Worm (Caenorhabditis elegans): Measurements from ENCODE around the gene qars-1.
A peak's percentile ranks its signal among the peaks of the same experiment; 100 is the strongest.

The qars-1 gene

DNA sequence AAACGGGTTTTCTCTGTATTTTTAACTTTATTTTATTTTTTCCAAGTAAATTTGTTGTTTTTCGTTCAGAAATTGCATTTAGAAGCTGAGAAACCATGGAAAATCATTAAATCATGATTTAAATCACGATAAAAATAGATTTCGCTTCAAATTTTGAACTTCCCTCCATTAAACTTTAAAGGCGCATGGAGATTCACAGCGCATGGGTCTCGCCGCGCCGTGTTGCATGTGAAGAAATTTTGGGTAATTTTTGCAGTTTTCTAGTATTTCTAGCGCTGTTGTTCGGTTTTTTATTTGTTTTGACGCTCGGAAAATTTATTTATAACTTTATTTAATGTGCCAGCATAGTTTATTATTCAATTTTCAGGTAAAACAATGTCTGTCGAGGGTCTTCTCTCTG, 24.0 kb upstream of the qars-1 start, which contains the start of gene eef-1B.2 (continued):
- no peak for TF ChIP-seq hlh-17 (GFP tag; optimal IDR thresholded peaks at IDR 0.05; ENCODE audit: borderline replicate concordance)
- no peak for TF ChIP-seq hpl-2 (GFP tag; optimal IDR thresholded peaks at IDR 0.05)
- TF ChIP-seq xbp-1 (tag; optimal IDR thresholded peaks at IDR 0.05) = peak; percentile 72
- TF ChIP-seq sup-37 (GFP tag; optimal IDR thresholded peaks at IDR 0.05) = no peak
- TF ChIP-seq nhr-19 (GFP tag; conservative IDR thresholded peaks at IDR 0.05) = peak; percentile 54
- no peak for TF ChIP-seq mef-2 (tag; optimal IDR thresholded peaks at IDR 0.05)
- no peak for TF ChIP-seq nhr-76 (tag; optimal IDR thresholded peaks at IDR 0.05)
- TF ChIP-seq mab-9 (GFP tag; IDR thresholded peaks at IDR 0.05) = no peak
- TF ChIP-seq fkh-8 (tag; optimal IDR thresholded peaks at IDR 0.05) = peak; percentile 24
- peak; percentile 48 for TF ChIP-seq swsn-7 (tag; optimal IDR thresholded peaks at IDR 0.05)
- peak; percentile 93 to 95 (median 93) for TF ChIP-seq dpl-1 (GFP tag; optimal IDR thresholded peaks at IDR 0.05)
- TF ChIP-seq efl-3 (GFP tag; optimal IDR thresholded peaks at IDR 0.05) = no peak
- TF ChIP-seq lin-13 (GFP tag; optimal IDR thresholded peaks at IDR 0.05) = peak; percentile 47
- TF ChIP-seq jun-1 (tag; optimal IDR thresholded peaks at IDR 0.05) = peak; percentile 20
- no peak for TF ChIP-seq Y116A8C.19 (tag; optimal IDR thresholded peaks at IDR 0.05; ENCODE audit: borderline replicate concordance)
- peak; percentile 14 for TF ChIP-seq nhr-90 (tag; optimal IDR thresholded peaks at IDR 0.05; ENCODE audit: poor library complexity)

DNA sequence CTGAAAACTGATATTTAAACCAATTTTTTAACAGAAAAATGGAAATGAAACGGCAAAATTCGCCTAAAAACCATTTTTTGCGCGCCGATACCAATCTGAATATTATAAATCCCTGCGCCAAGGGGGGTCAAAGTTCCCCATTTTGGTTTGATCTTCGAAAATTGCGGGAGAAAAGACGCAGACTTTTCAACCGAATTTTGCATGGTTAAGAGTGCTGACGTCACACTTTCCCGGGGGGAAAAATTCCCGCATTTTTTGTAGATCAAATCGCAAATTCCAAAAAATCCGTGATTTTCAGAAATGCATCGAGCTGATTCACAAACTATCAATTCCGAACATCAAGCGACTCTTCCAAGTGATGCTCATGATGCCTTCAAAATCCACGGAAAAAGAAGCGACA, 16.6 kb upstream of the qars-1 start:
- no peak for TF ChIP-seq sptf-1 (tag; optimal IDR thresholded peaks at IDR 0.05)

ce11 chrIV:15028891-15029290, 15.9 kb upstream of the qars-1 start, which contains the start of gene Y41E3.8:
Gene Y41E3.8, minus strand, starts transcription at chrIV:15028978.
- TF ChIP-seq C16A3.4 (tag; optimal IDR thresholded peaks at IDR 0.05) (peak; percentile 23), hpl-2 (GFP tag; optimal IDR thresholded peaks at IDR 0.05) (no peak), snu-23 (GFP tag; optimal IDR thresholded peaks at IDR 0.05) (peak; percentile 49), nhr-19 (GFP tag; conservative IDR thresholded peaks at IDR 0.05) (no peak), xbp-1 (tag; optimal IDR thresholded peaks at IDR 0.05) (peak; percentile 89), ceh-82 (tag; optimal IDR thresholded peaks at IDR 0.05) (peak in 1 of 3 experiments; percentile 10), aha-1 (tag; optimal IDR thresholded peaks at IDR 0.05) (no peak), dsc-1 (tag; optimal IDR thresholded peaks at IDR 0.05) (peak; percentile 3), lir-3 (tag; optimal IDR thresholded peaks at IDR 0.05; ENCODE audit: poor library complexity) (no peak), mep-1 (tag; optimal IDR thresholded peaks at IDR 0.05) (peak; percentile 74), egl-13 (tag; optimal IDR thresholded peaks at IDR 0.05) (no peak), hlh-17 (GFP tag; optimal IDR thresholded peaks at IDR 0.05; ENCODE audit: borderline replicate concordance) (no peak), vab-15 (tag; optimal IDR thresholded peaks at IDR 0.05) (no peak), skn-1 (tag; optimal IDR thresholded peaks at IDR 0.05) (no peak), irx-1 (tag; optimal IDR thresholded peaks at IDR 0.05) (no peak), mdl-1 (tag; optimal IDR thresholded peaks at IDR 0.05) (peak in 1 of 2 experiments; percentile 43), blmp-1 (tag; optimal IDR thresholded peaks at IDR 0.05) (peak; percentile 53), fkh-10 (GFP tag; optimal IDR thresholded peaks at IDR 0.05) (no peak), tbx-2 (tag; optimal IDR thresholded peaks at IDR 0.05) (no peak), grh-1 (GFP tag; IDR thresholded peaks at IDR 0.05) (no peak), nhr-71 (tag; optimal IDR thresholded peaks at IDR 0.05) (peak; percentile 43), elt-3 (tag; optimal IDR thresholded peaks at IDR 0.05) (no peak), swsn-7 (tag; optimal IDR thresholded peaks at IDR 0.05) (peak; percentile 31), pqm-1 (tag; optimal IDR thresholded peaks at IDR 0.05) (no peak), dpl-1 (GFP tag; optimal IDR thresholded peaks at IDR 0.05) (peak; percentile 39 to 82 (median 72)), ztf-4 (tag; optimal IDR thresholded peaks at IDR 0.05) (no peak), nhr-47 (tag; optimal IDR thresholded peaks at IDR 0.05) (peak; percentile 32), lin-35 (GFP tag; optimal IDR thresholded peaks at IDR 0.05) (peak; percentile 56 to 81), lin-15B (tag; optimal IDR thresholded peaks at IDR 0.05) (peak; percentile 16), lin-14 (GFP tag; optimal IDR thresholded peaks at IDR 0.05) (no peak), sptf-1 (tag; optimal IDR thresholded peaks at IDR 0.05) (no peak), sup-37 (GFP tag; optimal IDR thresholded peaks at IDR 0.05) (no peak), efl-3 (GFP tag; optimal IDR thresholded peaks at IDR 0.05) (no peak), sox-4 (tag; optimal IDR thresholded peaks at IDR 0.05) (no peak), nhr-84 (tag; optimal IDR thresholded peaks at IDR 0.05) (no peak), elt-2 (tag; optimal IDR thresholded peaks at IDR 0.05) (no peak), nhr-90 (tag; optimal IDR thresholded peaks at IDR 0.05; ENCODE audit: poor library complexity) (no peak), ceh-63 (GFP tag; optimal IDR thresholded peaks at IDR 0.05) (no peak), nhr-85 (tag) (peak; percentile 35), nhr-76 (tag; optimal IDR thresholded peaks at IDR 0.05) (no peak), F16B12.6 (tag; optimal IDR thresholded peaks at IDR 0.05) (peak; percentile 89)
